Worm (Caenorhabditis elegans) whole organism, mixed stage, embryonic: ENCODE data around the gene F13A7.14.

Experiments
- elt-1 ChIP-seq: sonication (generic microtip); optimal IDR thresholded peaks from 2 replicates; lab custom pipeline; 2017; ENCODE audit warnings: missing genetic modification characterization, mild to moderate bottlenecking, missing compliant biosample characterization, antibody characterized with exemption, moderate library complexity, borderline replicate concordance; ENCODE audit not compliant: insufficient read depth
- lsy-2 ChIP-seq: fragments of 150-350 bp; optimal IDR thresholded peaks from 2 replicates; lab custom pipeline; 2014; ENCODE audit warnings: missing biosample characterization, missing genetic modification characterization
- mls-2 ChIP-seq: sonication (generic microtip); optimal IDR thresholded peaks from 2 replicates; lab custom pipeline; 2016; ENCODE audit warnings: mild to moderate bottlenecking, missing genetic modification characterization, moderate library complexity, missing compliant biosample characterization
- nhr-12 ChIP-seq: fragments of 150-350 bp; optimal IDR thresholded peaks from 2 replicates; lab custom pipeline; 2014; ENCODE audit warnings: missing biosample characterization, missing genetic modification characterization
- nhr-2 ChIP-seq: fragments of 150-350 bp; optimal IDR thresholded peaks from 2 replicates; lab custom pipeline; 2014; ENCODE audit warnings: missing biosample characterization, missing genetic modification characterization
- pha-4 ChIP-seq: fragments of 150-350 bp; optimal IDR thresholded peaks from 2 replicates; lab custom pipeline; 2018; ENCODE audit warnings: missing biosample characterization, missing genetic modification reagents, missing genetic modification characterization
- snpc-4 ChIP-seq: fragments of 150-350 bp; optimal IDR thresholded peaks from 2 replicates; lab custom pipeline; 2014; ENCODE audit warnings: missing biosample characterization, missing genetic modification characterization

- TF ChIP-seq mls-2 (tag; lab: Kevin White, UChicago), result no peak
- TF ChIP-seq lsy-2 (tag; lab: Kevin White, UChicago), result no peak
- no peak for TF ChIP-seq elt-1 (tag; lab: Kevin White, UChicago)
- TF ChIP-seq nhr-12 (tag; lab: Kevin White, UChicago), result no peak
- no peak for TF ChIP-seq pha-4 (tag; lab: Kevin White, UChicago)
- no peak for TF ChIP-seq nhr-2 (tag; lab: Kevin White, UChicago)
- TF ChIP-seq snpc-4 (tag; lab: Kevin White, UChicago), result no peak
These were observed 18.7 kb upstream of the F13A7.14 start for ce11 chrV:16382949-16383348.
